Worm (Caenorhabditis elegans) whole organism, L2 larva: ENCODE data around the gene srh-44.

Experiments used
- blmp-1 ChIP-seq: sonication (generic microtip); optimal IDR thresholded peaks from 2 replicates; lab custom pipeline; 2017; ENCODE audit warnings: missing genetic modification characterization, mild to moderate bottlenecking, missing compliant biosample characterization, antibody characterized with exemption, moderate library complexity; ENCODE audit not compliant: insufficient read depth
- egl-27 ChIP-seq: sonication (generic microtip); optimal IDR thresholded peaks from 3 replicates; lab custom pipeline; 2017; ENCODE audit warnings: missing biosample characterization, missing genetic modification reagents, missing genetic modification characterization

DNA sequence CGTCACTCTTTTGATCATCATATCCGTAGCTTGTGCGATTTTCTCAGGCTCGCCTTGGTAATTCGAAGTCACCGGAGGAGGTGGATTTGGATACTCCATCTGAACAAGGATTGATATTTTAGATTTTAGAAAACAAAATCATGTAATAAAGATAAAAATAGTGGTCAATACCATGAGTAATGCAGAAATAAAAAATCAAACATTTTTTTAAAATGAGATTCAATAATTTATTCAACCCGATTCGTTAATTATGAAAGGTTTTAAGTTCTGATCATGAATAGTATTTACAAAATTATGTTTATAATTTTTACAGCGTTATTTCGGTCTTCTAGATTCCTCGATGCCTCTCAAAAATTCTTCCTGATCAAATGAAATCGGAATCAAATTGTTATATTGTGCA is 18.8 kb downstream of the srh-44 start, which contains the start of gene mdt-8:
- TF ChIP-seq egl-27 (tag; lab: Kevin White, UChicago) = no peak
- no peak for TF ChIP-seq blmp-1 (tag; lab: Kevin White, UChicago)
